Fruit fly (Drosophila melanogaster): ENCODE data around the gene TwdlT.

- no peak for TF ChIP-seq cnc (optimal IDR thresholded peaks at IDR 0.05)
- TF ChIP-seq CG11617 (GFP tag; optimal IDR thresholded peaks at IDR 0.05): no peak
- no peak for TF ChIP-seq ovo (GFP tag; optimal IDR thresholded peaks at IDR 0.05)
- TF ChIP-seq CG12768 (GFP tag; optimal IDR thresholded peaks at IDR 0.05): no peak
Observed at dm6 chr3R:27018187-27018586, 30.8 kb upstream of the TwdlT start, which contains the start of gene CG17192.

Data from whole organism, adult.